Worm (Caenorhabditis elegans): ENCODE data around the gene F40F8.11.

F40F8.11 gene

DNA sequence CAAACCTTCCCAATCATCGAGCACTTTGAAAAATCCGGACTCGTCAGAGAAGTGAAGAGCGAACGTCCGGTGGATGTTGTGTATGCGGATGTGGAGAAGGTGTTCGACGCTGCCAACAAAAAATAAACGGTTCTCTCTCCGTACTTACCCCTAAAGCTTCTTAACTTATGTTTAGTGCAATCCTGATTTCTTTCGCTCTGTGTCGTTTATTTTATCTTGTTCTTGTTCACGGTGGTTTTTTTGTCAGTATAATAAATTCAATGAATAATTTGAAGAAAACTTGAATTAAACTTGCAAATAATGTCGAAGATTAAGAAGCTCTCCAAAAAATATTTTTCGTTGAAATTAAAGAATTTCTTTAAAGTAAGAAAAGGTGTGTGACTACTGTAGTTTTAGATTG, 3.4 kb downstream of the F40F8.11 start, which contains the start of gene F40F8.3:
Gene F40F8.3, plus strand, starts transcription at position 301 of the 400 bp plus-strand sequence.
- TF ChIP-seq mdl-1 (tag; optimal IDR thresholded peaks at IDR 0.05) (no peak), pha-4 (tag; optimal IDR thresholded peaks at IDR 0.05) (no peak), zag-1 (tag; optimal IDR thresholded peaks at IDR 0.05) (no peak), eor-1 (tag; optimal IDR thresholded peaks at IDR 0.05) (no peak), fkh-10 (GFP tag; optimal IDR thresholded peaks at IDR 0.05) (no peak), pqm-1 (tag; optimal IDR thresholded peaks at IDR 0.05) (no peak), nhr-76 (tag; optimal IDR thresholded peaks at IDR 0.05) (no peak), elt-1 (tag; optimal IDR thresholded peaks at IDR 0.05) (no peak), hmg-11 (tag; optimal IDR thresholded peaks at IDR 0.05) (no peak), nhr-25 (tag; optimal IDR thresholded peaks at IDR 0.05) (no peak), nhr-237 (tag; optimal IDR thresholded peaks at IDR 0.05) (no peak), ceh-9 (tag; optimal IDR thresholded peaks at IDR 0.05) (no peak), fkh-2 (tag; optimal IDR thresholded peaks at IDR 0.05) (no peak), ama-1 (optimal IDR thresholded peaks at IDR 0.05) (no peak), tbx-2 (tag; optimal IDR thresholded peaks at IDR 0.05) (no peak), nhr-11 (tag; optimal IDR thresholded peaks at IDR 0.05) (no peak), nhr-77 (tag; optimal IDR thresholded peaks at IDR 0.05) (no peak), ztf-4 (tag; optimal IDR thresholded peaks at IDR 0.05) (no peak)

DNA sequence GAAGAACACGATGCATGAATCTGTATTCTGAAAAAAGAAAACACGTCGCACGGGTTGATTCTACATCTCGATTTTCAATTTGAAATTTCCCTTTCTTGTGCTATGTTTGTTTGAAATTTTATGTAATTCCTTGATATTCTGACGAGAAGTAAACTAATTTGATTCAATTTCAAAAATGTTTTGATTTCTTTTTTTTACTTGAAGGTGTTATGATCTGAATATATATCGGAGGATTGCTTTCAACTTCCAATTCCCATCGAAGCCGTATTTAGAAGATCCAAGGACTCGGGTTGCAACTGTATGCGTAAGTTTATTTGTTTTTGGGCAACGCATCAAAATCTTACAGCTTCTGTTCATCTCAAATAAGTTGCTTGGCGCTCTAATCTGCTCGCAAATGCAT, 5.0 kb downstream of the F40F8.11 start, which contains the start of gene F40F8.1:
Gene F40F8.1, plus strand, starts transcription at position 301 of the 400 bp plus-strand sequence.
- TF ChIP-seq elt-2 (tag; optimal IDR thresholded peaks at IDR 0.05) (no peak), daf-12 (tag; optimal IDR thresholded peaks at IDR 0.05) (no peak), unc-62 (GFP tag; optimal IDR thresholded peaks at IDR 0.05) (no peak), lin-39 (tag; optimal IDR thresholded peaks at IDR 0.05) (no peak), nfya-1 (tag; optimal IDR thresholded peaks at IDR 0.05; ENCODE audit: insufficient read depth) (no peak), pha-4 (tag; optimal IDR thresholded peaks at IDR 0.05) (no peak), lsy-12 (tag; optimal IDR thresholded peaks at IDR 0.05) (no peak), ceh-28 (tag; optimal IDR thresholded peaks at IDR 0.05) (no peak), mml-1 (tag; optimal IDR thresholded peaks at IDR 0.05) (no peak), zag-1 (tag; optimal IDR thresholded peaks at IDR 0.05) (no peak), snpc-4 (tag; optimal IDR thresholded peaks at IDR 0.05) (no peak), mdl-1 (tag; optimal IDR thresholded peaks at IDR 0.05) (no peak)

DNA sequence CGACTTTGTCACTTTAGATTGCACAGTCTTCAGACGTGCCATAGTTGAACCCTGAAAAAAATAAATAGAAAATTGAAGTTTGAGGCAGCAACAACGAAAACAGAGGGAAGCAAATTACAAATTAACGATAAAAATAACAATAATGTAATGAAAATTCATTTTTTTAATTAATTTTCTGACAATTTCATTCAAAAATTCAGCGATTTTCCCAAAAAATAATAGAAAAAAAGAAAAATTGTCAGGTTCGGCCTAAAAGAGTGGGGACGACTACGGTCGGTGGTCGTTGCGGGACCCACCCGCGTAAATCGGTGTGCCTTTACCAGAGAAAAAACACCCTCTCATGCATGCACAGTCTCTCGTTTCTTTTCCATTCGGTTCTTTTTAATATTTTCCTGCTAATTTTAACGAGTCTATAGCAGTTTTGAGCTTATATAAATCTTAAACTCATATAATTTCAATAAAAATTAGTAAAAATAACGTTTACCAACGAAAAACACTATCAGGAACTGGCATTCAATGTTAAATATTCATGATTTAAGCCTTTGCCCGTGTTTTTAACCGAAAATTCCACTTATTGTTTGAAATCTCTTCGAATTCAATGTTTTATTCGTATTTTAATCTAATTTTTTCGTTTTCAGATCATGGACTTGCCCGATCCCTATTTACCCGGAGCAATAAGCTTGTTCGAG, 5.9 kb downstream of the F40F8.11 start, which contains the start of the genes rps-9 and lsm-1:
Gene rps-9, minus strand, starts transcription at position 51 of the 689 bp plus-strand sequence.
Gene lsm-1, plus strand, starts transcription at position 639 of the 689 bp plus-strand sequence.
- no peak for TF ChIP-seq zag-1 (tag; optimal IDR thresholded peaks at IDR 0.05)
- TF ChIP-seq lin-39 (tag; optimal IDR thresholded peaks at IDR 0.05): peak; percentile 96
- peak; percentile 79 for TF ChIP-seq lin-15B (tag; optimal IDR thresholded peaks at IDR 0.05)
- TF ChIP-seq nhr-77 (tag; optimal IDR thresholded peaks at IDR 0.05): no peak
- no peak for TF ChIP-seq skn-1 (tag; optimal IDR thresholded peaks at IDR 0.05)
- peak; percentile 35 for TF ChIP-seq hmg-11 (tag; optimal IDR thresholded peaks at IDR 0.05)
- no peak for TF ChIP-seq ceh-82 (tag; optimal IDR thresholded peaks at IDR 0.05)
- no peak for TF ChIP-seq ZK546.5 (tag; optimal IDR thresholded peaks at IDR 0.05)
- no peak for TF ChIP-seq mdl-1 (tag; optimal IDR thresholded peaks at IDR 0.05)
- no peak for TF ChIP-seq nhr-237 (tag; optimal IDR thresholded peaks at IDR 0.05)
- peak; percentile 84 for TF ChIP-seq nhr-23 (tag; optimal IDR thresholded peaks at IDR 0.05)
- no peak for TF ChIP-seq tbx-2 (tag; optimal IDR thresholded peaks at IDR 0.05)
- no peak for TF ChIP-seq ceh-28 (tag; optimal IDR thresholded peaks at IDR 0.05)
- no peak for TF ChIP-seq R02D3.7 (tag; optimal IDR thresholded peaks at IDR 0.05)
- peak; percentile 9 for TF ChIP-seq fkh-10 (GFP tag; optimal IDR thresholded peaks at IDR 0.05)
- no peak for TF ChIP-seq egl-5 (tag; optimal IDR thresholded peaks at IDR 0.05)
- TF ChIP-seq snpc-4 (tag; optimal IDR thresholded peaks at IDR 0.05): peak; percentile 58
- TF ChIP-seq ztf-4 (tag; optimal IDR thresholded peaks at IDR 0.05): no peak
- TF ChIP-seq unc-62 (GFP tag; optimal IDR thresholded peaks at IDR 0.05): no peak
- TF ChIP-seq ceh-16 (tag; optimal IDR thresholded peaks at IDR 0.05): no peak
- TF ChIP-seq lsy-12 (tag; optimal IDR thresholded peaks at IDR 0.05): peak; percentile 1
- no peak for TF ChIP-seq nhr-43 (tag; optimal IDR thresholded peaks at IDR 0.05; ENCODE audit: poor library complexity, severe bottlenecking)
- no peak for TF ChIP-seq jun-1 (tag; optimal IDR thresholded peaks at IDR 0.05)
- TF ChIP-seq daf-12 (tag; optimal IDR thresholded peaks at IDR 0.05): no peak
- TF ChIP-seq eor-1 (tag; optimal IDR thresholded peaks at IDR 0.05): no peak
- no peak for TF ChIP-seq ceh-9 (tag; optimal IDR thresholded peaks at IDR 0.05)
- no peak for TF ChIP-seq nhr-28 (tag; optimal IDR thresholded peaks at IDR 0.05)
- no peak for TF ChIP-seq fkh-2 (tag; optimal IDR thresholded peaks at IDR 0.05)
- TF ChIP-seq fos-1 (tag; optimal IDR thresholded peaks at IDR 0.05): no peak
- peak; percentile 16 for TF ChIP-seq elt-2 (tag; optimal IDR thresholded peaks at IDR 0.05)
- no peak for TF ChIP-seq unc-39 (tag; optimal IDR thresholded peaks at IDR 0.05)
- no peak for TF ChIP-seq sea-2 (GFP tag; optimal IDR thresholded peaks at IDR 0.05)
- no peak for TF ChIP-seq egl-27 (tag; optimal IDR thresholded peaks at IDR 0.05)
- no peak for TF ChIP-seq elt-3 (tag; optimal IDR thresholded peaks at IDR 0.05)
- TF ChIP-seq nhr-67 (tag; optimal IDR thresholded peaks at IDR 0.05): no peak
- no peak for TF ChIP-seq aly-2 (tag; optimal IDR thresholded peaks at IDR 0.05)
- no peak for TF ChIP-seq ztf-11 (tag; optimal IDR thresholded peaks at IDR 0.05)
- no peak for TF ChIP-seq ama-1 (optimal IDR thresholded peaks at IDR 0.05)
- TF ChIP-seq mml-1 (tag; optimal IDR thresholded peaks at IDR 0.05): no peak
- TF ChIP-seq nhr-76 (tag; optimal IDR thresholded peaks at IDR 0.05): no peak
